Fruit fly (Drosophila melanogaster): ENCODE measurements around the gene CG5973.

CG5973 gene

DNA sequence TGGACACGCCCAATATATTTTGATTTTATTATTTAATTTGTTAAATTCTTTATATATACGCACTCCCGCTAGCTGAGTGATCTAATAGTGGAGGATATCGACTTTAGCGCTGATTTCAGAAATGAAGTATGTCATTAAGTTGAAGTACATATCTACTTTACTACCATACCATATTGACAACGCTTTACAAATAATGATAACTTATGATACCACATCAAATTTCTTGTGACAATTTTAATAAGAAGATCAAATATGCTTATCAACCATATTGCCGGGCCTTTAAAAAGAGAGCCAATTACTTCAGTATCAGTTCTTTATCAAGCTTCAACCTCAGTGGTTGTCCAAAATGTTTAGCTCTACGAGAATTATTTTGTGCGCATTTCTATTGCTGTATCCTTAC lies 26.7 kb upstream of the CG5973 start, which contains the start of gene CG15818:
Gene CG15818 (plus strand): TSS at position 301 of the 400 bp plus-strand sequence.
- TF ChIP-seq dmrt93B (GFP tag; optimal IDR thresholded peaks at IDR 0.05): no peak
- TF ChIP-seq jim (GFP tag; optimal IDR thresholded peaks at IDR 0.05): no peak
- no peak for TF ChIP-seq CrebA (GFP tag; optimal IDR thresholded peaks at IDR 0.05; ENCODE audit: borderline replicate concordance)
- TF ChIP-seq CG32264 (GFP tag; optimal IDR thresholded peaks at IDR 0.05): no peak
- no peak for TF ChIP-seq ey (GFP tag; optimal IDR thresholded peaks at IDR 0.05)
- no peak for TF ChIP-seq Dif (GFP tag; optimal IDR thresholded peaks at IDR 0.05; ENCODE audit: partially characterized antibody)
- TF ChIP-seq OdsH (GFP tag; optimal IDR thresholded peaks at IDR 0.05): no peak
- TF ChIP-seq Hr78 (GFP tag; optimal IDR thresholded peaks at IDR 0.05): no peak
- TF ChIP-seq Rel (GFP tag; optimal IDR thresholded peaks at IDR 0.05): no peak
- TF ChIP-seq Rel (tag; optimal IDR thresholded peaks at IDR 0.05): no peak
- TF ChIP-seq Hnf4 (GFP tag; optimal IDR thresholded peaks at IDR 0.05): no peak
- no peak for TF ChIP-seq CG9705 (GFP tag; optimal IDR thresholded peaks at IDR 0.05)
- no peak for TF ChIP-seq Myc (optimal IDR thresholded peaks at IDR 0.05)
- TF ChIP-seq dsf (GFP tag; optimal IDR thresholded peaks at IDR 0.05; ENCODE audit: borderline replicate concordance): no peak
- TF ChIP-seq Abd-B (GFP tag; optimal IDR thresholded peaks at IDR 0.05): no peak
- TF ChIP-seq sage (GFP tag; optimal IDR thresholded peaks at IDR 0.05): no peak
- TF ChIP-seq psq (GFP tag; optimal IDR thresholded peaks at IDR 0.05): no peak

DNA sequence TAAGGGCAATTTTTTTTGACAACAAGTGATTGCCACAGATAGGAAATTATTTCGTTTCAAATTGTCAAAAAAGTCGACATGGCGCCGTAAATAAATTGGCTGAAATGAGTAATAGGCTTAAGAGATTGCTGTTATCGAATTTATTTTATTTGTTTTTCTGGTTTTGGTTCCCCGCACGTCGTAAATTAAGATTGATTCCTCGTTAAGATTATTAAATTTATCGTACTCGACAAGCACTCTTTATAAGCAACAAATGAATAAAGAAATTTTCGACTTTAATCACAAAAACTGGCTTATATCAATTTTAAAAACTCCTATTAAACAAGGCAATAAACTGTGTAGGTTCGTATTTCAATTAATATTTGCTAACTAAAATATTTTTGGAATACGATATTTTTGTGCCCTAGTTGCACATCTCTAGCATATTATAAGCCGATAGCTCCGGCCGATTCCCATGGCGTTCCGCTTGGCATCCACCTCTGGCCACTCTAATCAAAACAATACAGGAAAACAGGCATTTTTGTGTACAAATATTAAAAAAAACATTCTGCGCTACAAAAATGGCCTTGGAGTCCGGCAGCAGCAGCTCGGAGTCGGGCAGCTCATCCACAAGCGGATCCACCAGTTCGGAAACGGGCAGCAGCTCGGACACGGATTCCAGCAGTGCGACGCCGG lies 25.2 kb upstream of the CG5973 start, which contains the start of gene chm:
Gene chm (plus strand): TSS at position 471 of the 675 bp plus-strand sequence.
- TF ChIP-seq dl (GFP tag; optimal IDR thresholded peaks at IDR 0.05; ENCODE audit: insufficient read depth in 1 of 2, partially characterized antibody in 2 of 2) (no peak), ey (GFP tag; optimal IDR thresholded peaks at IDR 0.05) (peak; percentile 51), Vsx2 (GFP tag; optimal IDR thresholded peaks at IDR 0.05; ENCODE audit: partially characterized antibody) (no peak), Dfd (GFP tag; optimal IDR thresholded peaks at IDR 0.05) (no peak), br (GFP tag; optimal IDR thresholded peaks at IDR 0.05) (peak; percentile 19), N (GFP tag; optimal IDR thresholded peaks at IDR 0.05) (no peak), dmrt93B (GFP tag; optimal IDR thresholded peaks at IDR 0.05) (peak; percentile 25), Hnf4 (GFP tag; optimal IDR thresholded peaks at IDR 0.05) (peak; percentile 40), Rel (GFP tag; optimal IDR thresholded peaks at IDR 0.05) (no peak), Rel (tag; optimal IDR thresholded peaks at IDR 0.05) (peak; percentile 15), Hr78 (GFP tag; optimal IDR thresholded peaks at IDR 0.05) (no peak), CrebA (GFP tag; optimal IDR thresholded peaks at IDR 0.05; ENCODE audit: borderline replicate concordance) (no peak), CG32264 (GFP tag; optimal IDR thresholded peaks at IDR 0.05) (no peak), Jra (GFP tag; optimal IDR thresholded peaks at IDR 0.05) (no peak), fru (GFP tag; optimal IDR thresholded peaks at IDR 0.05) (peak; percentile 25), brk (GFP tag; optimal IDR thresholded peaks at IDR 0.05) (peak; percentile 49), foxo (GFP tag; optimal IDR thresholded peaks at IDR 0.05) (peak in 1 of 2 experiments; percentile 44), Dif (GFP tag; optimal IDR thresholded peaks at IDR 0.05; ENCODE audit: partially characterized antibody) (no peak), OdsH (GFP tag; optimal IDR thresholded peaks at IDR 0.05) (no peak), h (GFP tag; optimal IDR thresholded peaks at IDR 0.05) (peak; percentile 41), rgr (GFP tag; optimal IDR thresholded peaks at IDR 0.05) (peak; percentile 57), GATAd (GFP tag; optimal IDR thresholded peaks at IDR 0.05) (no peak), psq (GFP tag; optimal IDR thresholded peaks at IDR 0.05) (no peak), Mio (GFP tag; optimal IDR thresholded peaks at IDR 0.05) (no peak), pan (optimal IDR thresholded peaks at IDR 0.05) (no peak), Sp1 (GFP tag; optimal IDR thresholded peaks at IDR 0.05) (peak; percentile 50), woc (GFP tag; optimal IDR thresholded peaks at IDR 0.05) (peak; percentile 79), HLH106 (tag; optimal IDR thresholded peaks at IDR 0.05) (peak; percentile 54), jim (GFP tag; optimal IDR thresholded peaks at IDR 0.05) (no peak), sage (GFP tag; optimal IDR thresholded peaks at IDR 0.05) (no peak), tai (GFP tag; optimal IDR thresholded peaks at IDR 0.05) (peak; percentile 70), usp (GFP tag; optimal IDR thresholded peaks at IDR 0.05) (no peak), dsf (GFP tag; optimal IDR thresholded peaks at IDR 0.05; ENCODE audit: borderline replicate concordance) (no peak), Abd-B (GFP tag; optimal IDR thresholded peaks at IDR 0.05) (no peak), CG9705 (GFP tag; optimal IDR thresholded peaks at IDR 0.05) (no peak), lola (GFP tag; optimal IDR thresholded peaks at IDR 0.05) (no peak), Myc (optimal IDR thresholded peaks at IDR 0.05) (no peak), sv (GFP tag; optimal IDR thresholded peaks at IDR 0.05) (no peak), Hr83 (GFP tag; optimal IDR thresholded peaks at IDR 0.05; ENCODE audit: poor library complexity, severe bottlenecking) (peak; percentile 80)
